Fruit fly (Drosophila melanogaster): ENCODE data around the gene lmgA.

dm6 chr2L:8543731-8544359 lies 15.4 kb upstream of the lmgA start:
- TF ChIP-seq Myc (optimal IDR thresholded peaks at IDR 0.05) (no peak), psq (optimal IDR thresholded peaks at IDR 0.05) (no peak), Sin3A (optimal IDR thresholded peaks at IDR 0.05) (no peak), insv (optimal IDR thresholded peaks at IDR 0.05) (no peak)
